Fruit fly (Drosophila melanogaster): Measurements from ENCODE around the gene Lrrk.

DNA sequence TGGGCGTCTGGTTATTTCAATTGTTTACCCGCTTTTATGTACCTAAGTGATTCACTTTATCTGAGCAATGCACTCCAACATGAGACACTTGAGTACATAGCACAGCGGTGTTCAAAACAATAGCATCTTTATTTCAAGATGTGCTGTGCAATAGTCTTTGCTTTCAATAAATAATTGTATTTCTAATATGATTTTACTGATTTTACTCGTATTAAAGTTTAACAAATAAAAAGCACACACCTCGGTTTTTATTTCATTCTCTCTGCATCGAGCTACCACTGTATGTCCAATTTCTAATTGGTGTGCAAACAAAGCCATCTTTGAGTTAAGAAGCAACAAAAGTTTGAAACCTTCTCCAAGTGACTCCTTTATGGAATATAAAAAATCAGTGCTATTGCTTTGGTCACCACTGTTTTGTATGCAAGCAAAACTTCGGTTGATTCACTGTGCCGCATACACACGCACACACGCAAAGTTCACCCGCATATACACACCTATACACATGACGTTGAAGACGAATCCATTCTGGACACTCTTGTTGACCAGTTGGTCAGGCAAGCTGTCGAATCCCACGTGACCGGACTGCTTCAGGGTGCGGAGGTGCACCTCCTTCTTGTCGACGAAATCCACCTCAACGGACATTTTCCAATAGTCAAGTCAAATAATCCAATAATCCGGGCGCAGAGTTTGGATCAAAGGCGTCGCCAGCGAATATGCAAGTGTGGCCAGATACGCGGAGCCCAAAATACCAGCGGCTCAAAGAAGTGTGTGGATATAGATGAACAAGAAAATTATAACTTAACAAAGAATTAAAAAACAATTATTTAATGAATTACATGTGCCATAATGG lies 47.4 kb upstream of the Lrrk start, which contains the start of gene Septin2:
- peak; percentile 80 for TF ChIP-seq CG32121 (GFP tag; IDR thresholded peaks at IDR 0.05)
- peak; percentile 57 for TF ChIP-seq CG13204 (GFP tag; optimal IDR thresholded peaks at IDR 0.05)
- TF ChIP-seq D1 (tag; optimal IDR thresholded peaks at IDR 0.05): no peak
- peak; percentile 68 for TF ChIP-seq gl (tag; optimal IDR thresholded peaks at IDR 0.05)
- TF ChIP-seq CG14655 (GFP tag; optimal IDR thresholded peaks at IDR 0.05): peak; percentile 95
- peak; percentile 74 for TF ChIP-seq rn (GFP tag; IDR thresholded peaks at IDR 0.05)

All from whole organism, pupa.